Fruit fly (Drosophila melanogaster) ovary, adult (tissue): ENCODE data around the gene MAGE.

Experiments used
- CG17801 ChIP-seq: fragments of 200-800 bp; optimal IDR thresholded peaks from 2 replicates; lab custom pipeline; 2019; ENCODE audit warnings: missing biosample characterization, mild to moderate bottlenecking, missing genetic modification characterization, moderate library complexity; ENCODE audit not compliant: partially characterized antibody

MAGE gene

dm6 chr3R:7154586-7155357, at the start of gene MAGE:
MAGE (minus strand) TSS chr3R:7155180.
- no peak for TF ChIP-seq CG17801 (GFP tag; lab: Kevin White, UChicago)

- no peak for TF ChIP-seq CG17801 (GFP tag; lab: Kevin White, UChicago)
Observed at dm6 chr3R:7200670-7201069, 45.7 kb upstream of the MAGE start, which contains the start of gene CG14609. CG14609 (plus strand) TSS chr3R:7200970.

DNA sequence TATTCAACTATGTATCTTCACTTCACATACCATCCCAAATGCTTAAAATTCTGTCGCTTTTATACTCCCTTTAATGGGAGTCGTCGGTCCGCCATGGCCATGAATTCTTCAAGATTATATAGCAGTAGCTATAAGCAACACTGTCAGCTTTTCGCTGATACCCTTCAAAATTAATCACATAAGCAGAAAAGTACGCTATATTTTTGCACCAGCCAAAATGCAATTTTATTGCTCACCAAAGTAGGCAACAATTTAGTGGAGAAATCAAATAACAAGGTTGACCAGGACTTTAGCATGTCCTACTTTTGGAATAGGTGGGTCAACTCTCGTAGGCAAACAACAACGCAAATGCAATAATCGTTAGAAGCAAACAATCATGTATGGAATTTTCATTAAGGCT, 44.9 kb upstream of the MAGE start:
- TF ChIP-seq CG17801 (GFP tag; lab: Kevin White, UChicago) = no peak

DNA sequence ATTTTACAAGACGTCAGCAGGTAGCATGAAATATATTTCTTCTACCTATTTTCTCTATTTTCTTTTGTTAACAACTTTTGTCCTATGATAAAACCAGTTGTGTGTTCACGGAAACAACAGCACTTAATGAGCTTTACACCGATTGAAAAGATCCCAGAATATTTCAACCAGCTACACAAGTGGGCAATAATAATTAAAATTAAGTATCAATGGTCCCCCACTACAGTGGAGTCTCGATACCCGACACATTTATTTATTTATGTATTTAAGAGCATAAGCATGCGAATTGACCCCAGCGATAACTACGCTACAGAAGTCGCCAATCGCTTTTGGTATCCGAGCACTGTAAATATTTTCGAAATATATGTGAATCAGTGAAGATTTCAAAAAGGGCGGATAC, 33.7 kb upstream of the MAGE start:
- TF ChIP-seq CG17801 (GFP tag; lab: Kevin White, UChicago) = no peak

dm6 chr3R:7187989-7188388, 33.0 kb upstream of the MAGE start:
- no peak for TF ChIP-seq CG17801 (GFP tag; lab: Kevin White, UChicago)

DNA sequence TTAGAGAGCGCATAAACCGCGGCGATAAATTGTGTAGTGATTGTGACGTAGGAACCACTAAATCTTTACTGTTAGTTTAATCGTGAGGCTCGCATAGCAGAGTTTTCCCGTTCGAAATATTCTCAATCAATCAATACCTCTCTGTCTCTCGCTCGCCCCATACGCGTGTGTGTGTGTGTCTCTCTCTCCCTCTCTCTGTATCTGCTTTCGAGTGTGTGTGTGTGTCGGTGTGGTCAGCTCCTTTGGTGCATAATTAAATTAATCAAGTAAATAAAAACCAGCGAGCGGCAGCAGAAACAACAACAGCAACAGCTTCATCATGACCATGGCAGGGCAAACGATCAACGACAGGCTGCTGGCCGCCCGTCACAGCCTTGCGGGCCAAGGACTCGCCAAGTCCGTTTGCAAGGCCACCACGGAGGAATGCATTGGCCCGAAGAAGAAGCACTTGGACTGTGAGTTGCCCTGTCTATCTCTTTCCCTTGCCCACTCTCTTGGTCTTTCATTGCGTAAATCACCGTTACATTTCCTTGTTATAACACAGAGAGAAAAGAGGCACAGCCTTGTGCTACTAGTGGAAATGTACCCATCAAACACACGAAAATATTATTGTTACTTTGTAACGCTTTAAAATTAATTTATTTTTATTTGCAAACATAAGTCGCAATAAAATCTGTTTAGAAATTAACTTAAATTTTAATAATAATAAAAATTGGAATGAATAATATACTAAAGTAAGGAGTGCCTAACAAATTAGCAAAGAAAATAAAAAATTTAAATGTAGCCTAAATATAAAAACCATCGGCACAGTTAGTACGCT, 32.3 kb upstream of the MAGE start:
- TF ChIP-seq CG17801 (GFP tag; lab: Kevin White, UChicago) = no peak

DNA sequence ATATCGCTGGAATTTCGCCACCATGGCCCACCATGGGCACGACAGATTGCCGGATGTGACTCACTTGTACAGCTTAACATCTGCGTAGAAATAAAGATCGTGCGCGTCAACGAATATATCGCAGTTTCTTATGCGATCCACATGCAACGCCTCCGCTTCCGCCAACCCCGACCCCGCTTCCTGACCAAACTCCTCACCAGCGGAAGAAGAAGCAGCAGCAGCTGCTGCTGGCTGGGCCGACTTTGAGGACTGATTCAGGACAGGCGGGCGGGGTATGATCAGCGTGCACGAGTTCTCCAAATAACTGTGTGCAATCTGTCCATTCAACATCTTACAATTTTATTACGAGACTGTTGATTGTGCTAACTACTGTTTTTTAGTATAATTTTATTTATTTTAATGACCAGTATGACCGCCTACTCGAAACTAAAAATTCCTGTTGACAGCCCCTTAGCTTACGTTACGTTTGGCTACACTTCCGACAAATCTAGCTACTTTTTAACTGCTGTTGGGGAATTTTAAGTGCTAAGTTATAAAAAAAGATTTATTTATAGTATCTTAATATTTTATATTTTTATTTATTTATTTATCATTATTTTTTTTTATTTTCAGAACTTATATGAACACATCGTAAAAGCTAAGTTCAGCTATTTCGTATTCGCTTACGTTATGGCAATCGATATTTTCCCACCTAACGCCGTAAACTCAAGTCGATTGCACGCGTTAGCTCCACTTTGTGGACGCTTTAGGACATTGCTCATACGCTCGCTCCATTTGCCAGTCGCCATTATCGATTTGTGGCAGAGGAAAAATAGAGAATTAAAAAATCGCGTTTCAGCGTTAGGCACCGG, 31.5 kb upstream of the MAGE start, which contains the start of the genes CG10055 and lap:
Gene CG10055 (minus strand): TSS at position 432 of the 851 bp plus-strand sequence.
Gene lap (plus strand): TSS at position 753 of the 851 bp plus-strand sequence.
- TF ChIP-seq CG17801 (GFP tag; lab: Kevin White, UChicago) = no peak

DNA sequence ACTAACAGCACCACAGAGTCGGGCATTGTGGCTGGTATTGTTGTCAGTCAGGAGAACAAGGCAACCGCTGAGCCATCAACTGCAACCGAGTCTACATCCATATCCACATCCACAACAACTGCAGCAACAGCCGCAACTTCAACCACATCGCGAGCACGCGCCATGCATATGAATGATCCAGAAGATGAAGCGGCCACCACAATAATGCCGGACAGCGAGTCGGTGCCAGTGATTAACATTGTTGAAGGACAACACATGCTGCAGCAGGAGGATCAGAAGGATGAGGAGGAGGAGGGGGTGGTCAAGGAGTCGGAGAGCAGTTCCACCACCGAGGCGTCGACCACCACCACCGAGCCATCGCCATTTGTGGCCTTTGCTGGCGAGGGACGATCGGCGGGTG, 19.8 kb upstream of the MAGE start:
- no peak for TF ChIP-seq CG17801 (GFP tag; lab: Kevin White, UChicago)

dm6 chr3R:7172978-7173377, 18.0 kb upstream of the MAGE start:
- TF ChIP-seq CG17801 (GFP tag; lab: Kevin White, UChicago) = no peak

- TF ChIP-seq CG17801 (GFP tag; lab: Kevin White, UChicago) = no peak
Observed at dm6 chr3R:7171384-7172099, 16.6 kb upstream of the MAGE start.

dm6 chr3R:7169927-7170326, 14.9 kb upstream of the MAGE start:
- TF ChIP-seq CG17801 (GFP tag; lab: Kevin White, UChicago) = no peak

DNA sequence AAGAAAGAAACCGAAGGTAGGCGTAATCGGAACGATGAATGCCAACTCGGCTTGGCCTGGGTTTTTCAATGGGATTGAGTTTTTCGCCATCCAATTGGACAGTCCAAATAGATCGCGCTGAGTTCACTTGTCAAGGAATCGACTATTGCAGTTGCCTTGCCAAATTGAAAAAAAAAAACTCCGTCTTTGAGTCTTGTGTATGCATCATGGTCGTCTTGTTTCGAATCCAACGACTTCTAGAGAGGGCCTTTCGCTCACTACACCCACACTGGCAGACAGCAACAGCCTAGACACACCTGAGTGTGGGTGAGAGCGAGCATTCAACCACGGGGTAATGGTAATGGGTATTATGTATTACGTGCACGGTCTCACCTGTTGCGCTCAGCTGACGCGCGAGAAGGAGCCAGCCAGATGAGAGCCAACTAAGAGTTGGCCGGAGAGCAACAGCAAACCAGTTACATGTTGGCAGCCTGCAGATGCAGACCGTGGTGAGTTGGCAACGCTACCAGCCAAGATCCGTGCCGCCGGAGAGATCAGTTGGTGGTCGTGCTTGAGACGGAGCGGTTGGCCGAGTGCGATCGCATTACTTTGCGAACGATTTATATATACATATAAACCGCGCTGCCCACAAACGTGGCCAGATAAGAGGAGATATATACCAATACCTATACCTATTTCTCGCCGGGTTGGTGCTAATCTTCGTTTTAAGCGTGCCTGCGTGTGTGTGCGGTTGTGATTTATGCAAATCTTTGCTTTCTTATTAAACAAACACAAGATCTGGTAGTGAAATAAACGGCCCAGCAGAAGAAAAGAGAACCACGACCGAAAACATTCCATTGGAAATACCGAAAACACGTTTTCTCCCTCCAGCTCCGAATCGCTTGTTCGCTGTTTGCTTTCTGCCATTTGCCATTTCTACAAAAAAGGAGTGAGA, 7.6 kb upstream of the MAGE start, which contains the start of gene sas:
Gene sas (plus strand): TSS at position 453 of the 934 bp plus-strand sequence.
- TF ChIP-seq CG17801 (GFP tag; lab: Kevin White, UChicago) = no peak

DNA sequence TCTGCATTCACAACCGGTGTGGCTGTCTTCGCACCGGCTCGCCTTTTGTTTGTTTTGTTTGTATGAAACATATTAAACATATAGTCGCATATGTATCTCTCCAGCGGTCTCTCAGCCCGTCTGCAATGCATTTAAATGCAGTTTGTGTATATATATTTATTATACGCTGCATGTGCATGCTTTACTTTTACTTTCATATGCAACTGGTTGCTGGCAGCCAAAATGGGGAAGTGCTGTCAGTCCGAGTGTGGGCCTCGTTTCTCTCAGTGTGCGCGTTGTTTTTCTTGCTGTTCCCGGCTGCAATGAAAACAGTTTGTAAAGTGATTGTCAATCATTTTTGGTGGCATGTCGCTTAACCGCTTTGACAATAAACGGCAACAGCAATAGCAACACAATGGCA, 4.6 kb upstream of the MAGE start:
- TF ChIP-seq CG17801 (GFP tag; lab: Kevin White, UChicago) = no peak
